Worm (Caenorhabditis elegans): ENCODE measurements around the gene T12D8.10.

Gene T12D8.10

DNA sequence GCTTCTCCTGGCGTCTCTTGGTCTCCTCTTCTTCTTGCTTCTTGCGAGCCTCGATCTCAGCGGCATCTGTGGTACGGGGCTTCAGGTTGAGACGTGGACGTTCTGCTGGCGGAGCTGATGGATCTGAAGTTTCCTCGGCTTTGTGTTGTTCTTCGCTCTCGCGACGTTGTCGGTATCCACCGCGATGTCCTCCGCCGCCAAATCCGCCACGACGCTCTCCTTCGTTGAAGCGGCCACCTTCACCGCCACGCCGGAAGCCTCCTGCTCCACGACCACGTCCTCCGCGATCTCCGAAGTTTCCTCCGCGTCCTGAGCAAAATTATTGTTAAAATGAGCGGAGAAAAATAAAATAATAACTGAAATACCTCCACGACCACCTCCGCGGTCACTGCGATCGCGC lies 649 bp upstream of the T12D8.10 start:
- TF ChIP-seq unc-39 (tag; optimal IDR thresholded peaks at IDR 0.05), result no peak
- TF ChIP-seq M03D4.4 (tag; optimal IDR thresholded peaks at IDR 0.05), result no peak
- TF ChIP-seq sem-2 (GFP tag; optimal IDR thresholded peaks at IDR 0.05), result no peak
- TF ChIP-seq nhr-12 (tag; optimal IDR thresholded peaks at IDR 0.05), result no peak
- no peak for TF ChIP-seq pha-4 (tag; optimal IDR thresholded peaks at IDR 0.05)
- TF ChIP-seq ceh-39 (tag; optimal IDR thresholded peaks at IDR 0.05), result no peak
- TF ChIP-seq unc-62 (GFP tag; optimal IDR thresholded peaks at IDR 0.05), result no peak
- TF ChIP-seq tbx-8 (GFP tag; optimal IDR thresholded peaks at IDR 0.05), result no peak
- TF ChIP-seq nhr-28 (tag; optimal IDR thresholded peaks at IDR 0.05), result no peak
- no peak for TF ChIP-seq lin-13 (tag; optimal IDR thresholded peaks at IDR 0.05)
- no peak for TF ChIP-seq ceh-83 (GFP tag; optimal IDR thresholded peaks at IDR 0.05)
- no peak for TF ChIP-seq drap-1 (GFP tag; optimal IDR thresholded peaks at IDR 0.05)
- TF ChIP-seq snpc-4 (tag; optimal IDR thresholded peaks at IDR 0.05), result no peak
- TF ChIP-seq mls-2 (tag; optimal IDR thresholded peaks at IDR 0.05), result no peak
- no peak for TF ChIP-seq blmp-1 (tag; optimal IDR thresholded peaks at IDR 0.05)

ce11 chrIII:13641588-13641987 lies 539 bp downstream of the T12D8.10 start, which contains the start of gene acbp-5:
acbp-5 (minus strand) TSS chrIII:13641688.
- TF ChIP-seq nhr-76 (tag; optimal IDR thresholded peaks at IDR 0.05) (no peak), unc-39 (tag; optimal IDR thresholded peaks at IDR 0.05) (no peak), ces-1 (GFP tag; optimal IDR thresholded peaks at IDR 0.05) (no peak), M03D4.4 (tag; optimal IDR thresholded peaks at IDR 0.05) (no peak), ceh-43 (GFP tag; optimal IDR thresholded peaks at IDR 0.05) (no peak), ceh-83 (GFP tag; optimal IDR thresholded peaks at IDR 0.05) (no peak), bed-3 (GFP tag; optimal IDR thresholded peaks at IDR 0.05) (no peak), nhr-12 (tag; optimal IDR thresholded peaks at IDR 0.05) (no peak), ham-2 (GFP tag; optimal IDR thresholded peaks at IDR 0.05) (no peak), pha-4 (tag; optimal IDR thresholded peaks at IDR 0.05) (no peak), cnd-1 (tag; optimal IDR thresholded peaks at IDR 0.05) (no peak)

ce11 chrIII:13640869-13641268 lies 1.3 kb downstream of the T12D8.10 start:
- TF ChIP-seq bed-3 (GFP tag; optimal IDR thresholded peaks at IDR 0.05) (no peak), elt-1 (tag; optimal IDR thresholded peaks at IDR 0.05; ENCODE audit: borderline replicate concordance, insufficient read depth) (no peak), hlh-1 (tag; optimal IDR thresholded peaks at IDR 0.05) (no peak), sem-2 (GFP tag; optimal IDR thresholded peaks at IDR 0.05) (no peak), blmp-1 (tag; optimal IDR thresholded peaks at IDR 0.05) (no peak), nhr-12 (tag; optimal IDR thresholded peaks at IDR 0.05) (no peak), ceh-83 (GFP tag; optimal IDR thresholded peaks at IDR 0.05) (no peak)

DNA sequence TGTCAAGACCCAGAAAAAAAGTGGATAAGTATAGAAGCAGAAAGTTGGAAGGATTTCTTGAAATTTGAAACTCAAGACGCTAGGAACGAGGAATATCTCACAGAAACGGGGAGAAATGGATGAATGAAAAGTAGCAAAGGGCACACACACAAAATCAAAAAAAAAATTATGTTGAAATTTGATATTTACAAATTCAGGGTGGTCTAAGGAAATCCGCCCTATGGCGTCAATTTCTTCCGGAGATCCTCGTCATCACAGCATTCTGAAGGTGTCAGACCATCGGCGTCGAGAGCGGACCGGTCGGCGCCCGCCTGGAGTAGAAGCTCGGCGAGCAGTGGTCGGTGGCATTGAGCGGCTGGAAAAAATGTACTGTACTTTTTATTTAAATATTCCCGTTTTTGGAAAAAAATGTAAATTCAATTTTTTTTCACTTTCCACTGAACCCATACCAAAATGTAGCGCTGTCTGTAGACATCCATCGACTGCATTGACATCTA lies 2.1 kb downstream of the T12D8.10 start:
- no peak for TF ChIP-seq drap-1 (GFP tag; optimal IDR thresholded peaks at IDR 0.05)
- TF ChIP-seq lsy-2 (tag; optimal IDR thresholded peaks at IDR 0.05), result no peak
- TF ChIP-seq ceh-43 (GFP tag; optimal IDR thresholded peaks at IDR 0.05), result no peak
- no peak for TF ChIP-seq ceh-39 (tag; optimal IDR thresholded peaks at IDR 0.05)
- TF ChIP-seq tbx-8 (GFP tag; optimal IDR thresholded peaks at IDR 0.05), result no peak
- TF ChIP-seq elt-1 (tag; optimal IDR thresholded peaks at IDR 0.05; ENCODE audit: borderline replicate concordance, insufficient read depth), result no peak
- no peak for TF ChIP-seq unc-120 (tag; optimal IDR thresholded peaks at IDR 0.05; ENCODE audit: poor library complexity, severe bottlenecking)
- TF ChIP-seq ceh-83 (GFP tag; optimal IDR thresholded peaks at IDR 0.05), result no peak

ce11 chrIII:13637681-13638080 lies 4.4 kb downstream of the T12D8.10 start:
- TF ChIP-seq ces-1 (GFP tag; optimal IDR thresholded peaks at IDR 0.05) (peak; percentile 91), lin-32 (GFP tag; optimal IDR thresholded peaks at IDR 0.05) (no peak)

- no peak for TF ChIP-seq nhr-237 (tag; optimal IDR thresholded peaks at IDR 0.05)
- no peak for TF ChIP-seq lin-32 (GFP tag; optimal IDR thresholded peaks at IDR 0.05)
- no peak for TF ChIP-seq drap-1 (GFP tag; optimal IDR thresholded peaks at IDR 0.05)
- TF ChIP-seq mls-2 (tag; optimal IDR thresholded peaks at IDR 0.05), result no peak
- TF ChIP-seq unc-62 (GFP tag; optimal IDR thresholded peaks at IDR 0.05), result peak; percentile 85
- no peak for TF ChIP-seq ham-2 (GFP tag; optimal IDR thresholded peaks at IDR 0.05)
- TF ChIP-seq nhr-2 (tag; optimal IDR thresholded peaks at IDR 0.05), result no peak
- TF ChIP-seq ces-1 (GFP tag; optimal IDR thresholded peaks at IDR 0.05), result peak; percentile 74
- TF ChIP-seq unc-120 (tag; optimal IDR thresholded peaks at IDR 0.05; ENCODE audit: poor library complexity, severe bottlenecking), result peak; percentile 53
- no peak for TF ChIP-seq M03D4.4 (tag; optimal IDR thresholded peaks at IDR 0.05)
- no peak for TF ChIP-seq elt-1 (tag; optimal IDR thresholded peaks at IDR 0.05; ENCODE audit: borderline replicate concordance, insufficient read depth)
- TF ChIP-seq elt-3 (tag; optimal IDR thresholded peaks at IDR 0.05), result no peak
- no peak for TF ChIP-seq ceh-39 (tag; optimal IDR thresholded peaks at IDR 0.05)
- TF ChIP-seq zip-8 (tag; optimal IDR thresholded peaks at IDR 0.05), result no peak
- no peak for TF ChIP-seq nhr-12 (tag; optimal IDR thresholded peaks at IDR 0.05)
- no peak for TF ChIP-seq nhr-28 (tag; optimal IDR thresholded peaks at IDR 0.05)
- TF ChIP-seq hlh-1 (tag; optimal IDR thresholded peaks at IDR 0.05), result peak; percentile 34
- no peak for TF ChIP-seq cnd-1 (tag; optimal IDR thresholded peaks at IDR 0.05)
- no peak for TF ChIP-seq nhr-76 (tag; optimal IDR thresholded peaks at IDR 0.05)
- no peak for TF ChIP-seq tbx-8 (GFP tag; optimal IDR thresholded peaks at IDR 0.05)
- TF ChIP-seq ceh-83 (GFP tag; optimal IDR thresholded peaks at IDR 0.05), result no peak
- no peak for TF ChIP-seq sptf-1 (tag; optimal IDR thresholded peaks at IDR 0.05)
- TF ChIP-seq mep-1 (tag; optimal IDR thresholded peaks at IDR 0.05), result no peak
- TF ChIP-seq flh-1 (GFP tag; optimal IDR thresholded peaks at IDR 0.05), result no peak
- no peak for TF ChIP-seq snpc-4 (tag; optimal IDR thresholded peaks at IDR 0.05)
- no peak for TF ChIP-seq pha-4 (tag; optimal IDR thresholded peaks at IDR 0.05)
- no peak for TF ChIP-seq mab-5 (tag; optimal IDR thresholded peaks at IDR 0.05)
- no peak for TF ChIP-seq blmp-1 (tag; optimal IDR thresholded peaks at IDR 0.05)
- no peak for TF ChIP-seq bed-3 (GFP tag; optimal IDR thresholded peaks at IDR 0.05)
Observed at ce11 chrIII:13635730-13636360, 6.3 kb downstream of the T12D8.10 start.

Measured in whole organism, mixed stage, embryonic.